Fruit fly (Drosophila melanogaster) whole organism, pupa: Measurements from ENCODE around the gene colt.

ENCODE experiments used
- CG10348 ChIP-seq: fragments of 200-800 bp; sonication (Bioruptor generic); IDR thresholded peaks from 2 replicates; pipeline ENCODE4 v1.3.6; 2022; ENCODE audit warnings: missing biosample characterization, missing genetic modification characterization
- CG12605 ChIP-seq: fragments of 200-800 bp; sonication (Bioruptor generic); IDR thresholded peaks from 2 replicates; pipeline ENCODE4 v1.3.6; 2022; ENCODE audit warnings: missing biosample characterization, missing genetic modification characterization
- CG13204 ChIP-seq: fragments of 200-800 bp; sonication (Bioruptor generic); optimal IDR thresholded peaks from 2 replicates; lab custom pipeline; 2018; ENCODE audit warnings: missing biosample characterization, mild to moderate bottlenecking, missing genetic modification characterization, moderate library complexity
- CG14655 ChIP-seq: fragments of 200-800 bp; sonication (Bioruptor generic); optimal IDR thresholded peaks from 3 replicates; lab custom pipeline; 2017; ENCODE audit warnings: mild to moderate bottlenecking, missing biosample characterization, missing genetic modification reagents, missing genetic modification characterization
- CG15710 ChIP-seq: fragments of 200-800 bp; sonication (Bioruptor generic); optimal IDR thresholded peaks from 2 replicates; lab custom pipeline; 2018; ENCODE audit warnings: missing biosample characterization, mild to moderate bottlenecking, missing genetic modification characterization, moderate library complexity
- CG17806 ChIP-seq: fragments of 200-800 bp; sonication (Bioruptor generic); optimal IDR thresholded peaks from 2 replicates; lab custom pipeline; 2018; ENCODE audit warnings: missing biosample characterization, mild to moderate bottlenecking, missing genetic modification characterization, moderate library complexity
- CG32121 ChIP-seq: fragments of 200-800 bp; sonication (Bioruptor generic); IDR thresholded peaks from 2 replicates; pipeline ENCODE4 v1.3.6; 2022; ENCODE audit warnings: missing biosample characterization, missing genetic modification characterization
- CG34367 ChIP-seq: fragments of 200-800 bp; sonication (Bioruptor generic); optimal IDR thresholded peaks from 2 replicates; lab custom pipeline; 2018; ENCODE audit warnings: missing biosample characterization, mild to moderate bottlenecking, missing genetic modification characterization
- CG4496 ChIP-seq: fragments of 200-800 bp; sonication (Bioruptor generic); IDR thresholded peaks from 3 replicates; pipeline ENCODE4 v1.3.6; 2022; ENCODE audit warnings: missing biosample characterization, missing genetic modification characterization
- CG8159 ChIP-seq: fragments of 200-800 bp; sonication (Bioruptor generic); optimal IDR thresholded peaks from 3 replicates; lab custom pipeline; 2018; ENCODE audit warnings: missing biosample characterization, mild to moderate bottlenecking, missing genetic modification characterization, moderate library complexity
- CG8301 ChIP-seq: fragments of 200-800 bp; sonication (Bioruptor generic); optimal IDR thresholded peaks from 2 replicates; lab custom pipeline; 2018; ENCODE audit warnings: missing biosample characterization, mild to moderate bottlenecking, missing genetic modification characterization
- CG9948 ChIP-seq: fragments of 200-800 bp; sonication (Bioruptor generic); optimal IDR thresholded peaks from 2 replicates; lab custom pipeline; 2018; ENCODE audit warnings: missing biosample characterization, mild to moderate bottlenecking, missing genetic modification characterization, moderate library complexity
- D1 ChIP-seq: fragments of 200-800 bp; sonication (Bioruptor generic); optimal IDR thresholded peaks from 2 replicates; lab custom pipeline; 2018; ENCODE audit warnings: missing biosample characterization, mild to moderate bottlenecking, missing genetic modification characterization, moderate library complexity
- EcR ChIP-seq: fragments of 200-800 bp; sonication (Bioruptor generic); optimal IDR thresholded peaks from 3 replicates; lab custom pipeline; 2019; ENCODE audit warnings: missing biosample characterization, missing genetic modification characterization, mild to moderate bottlenecking, moderate library complexity, missing genetic modification reagents
- Ets98B ChIP-seq: fragments of 200-800 bp; sonication (Bioruptor generic); IDR thresholded peaks from 2 replicates; pipeline ENCODE4 v1.3.6; 2022; ENCODE audit warnings: missing biosample characterization, missing genetic modification characterization
- Pif1A ChIP-seq: fragments of 200-800 bp; sonication (Bioruptor generic); optimal IDR thresholded peaks from 3 replicates; lab custom pipeline; 2016; ENCODE audit warnings: missing biosample characterization, missing genetic modification characterization
- Pif1B ChIP-seq: fragments of 200-800 bp; sonication (Bioruptor generic); optimal IDR thresholded peaks from 3 replicates; lab custom pipeline; 2016; ENCODE audit warnings: missing biosample characterization, missing genetic modification characterization
- Snoo ChIP-seq: fragments of 200-800 bp; sonication (Bioruptor generic); optimal IDR thresholded peaks from 3 replicates; lab custom pipeline; 2017; ENCODE audit warnings: missing biosample characterization, mild to moderate bottlenecking, missing genetic modification characterization, inconsistent platforms
- fd96Ca ChIP-seq: fragments of 200-800 bp; sonication (Bioruptor generic); IDR thresholded peaks from 3 replicates; pipeline ENCODE4 v1.3.6; 2022; ENCODE audit warnings: missing biosample characterization, missing genetic modification characterization
- gl ChIP-seq: fragments of 200-800 bp; sonication (Bioruptor generic); optimal IDR thresholded peaks from 2 replicates; lab custom pipeline; 2018; ENCODE audit warnings: missing biosample characterization, mild to moderate bottlenecking, missing genetic modification characterization
- rn ChIP-seq: fragments of 200-800 bp; sonication (Bioruptor generic); IDR thresholded peaks from 2 replicates; pipeline ENCODE4 v1.3.6; 2022; ENCODE audit warnings: missing biosample characterization, missing genetic modification characterization

colt gene

dm6 chr2L:2739820-2740230 lies 30.0 kb downstream of the colt start, which contains the start of gene Hrs:
Hrs (plus strand) TSS chr2L:2739986.
- peak; percentile 48 for TF ChIP-seq EcR
- no peak for TF ChIP-seq CG12605 (GFP tag; lab: Robert Waterston, UW)

- peak; percentile 95 for TF ChIP-seq EcR
- TF ChIP-seq CG13204 (GFP tag; lab: Kevin White, UChicago) = no peak
- TF ChIP-seq, all 21 proteins: peak for 1
Observed at dm6 chr2L:2737561-2737960, 32.3 kb downstream of the colt start.

DNA sequence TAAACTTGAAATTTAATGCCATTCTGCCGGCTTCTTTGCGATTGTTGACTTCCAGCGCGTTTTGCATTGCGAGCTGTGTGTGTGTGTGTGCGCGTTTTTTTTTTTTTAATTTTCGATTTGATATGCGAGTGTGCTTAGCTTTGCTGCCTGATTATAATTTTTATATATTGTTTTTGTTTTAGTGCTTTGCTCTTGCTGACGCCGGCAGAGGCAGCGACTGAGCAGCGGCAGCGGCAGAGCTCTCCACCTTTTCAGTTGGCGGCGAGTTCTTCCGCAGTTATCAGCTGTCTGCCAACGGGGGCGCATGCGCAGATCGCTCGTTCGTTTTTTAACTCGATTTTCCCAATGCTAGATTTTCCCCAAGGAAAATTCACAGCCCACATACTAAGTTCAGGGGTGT lies 34.3 kb downstream of the colt start:
- TF ChIP-seq CG32121 (GFP tag; lab: Robert Waterston, UW) (no peak), EcR (peak; percentile 35)
- TF ChIP-seq, all 21 proteins: peak for 1

dm6 chr2L:2734946-2735345 lies 34.9 kb downstream of the colt start:
- TF ChIP-seq D1 (no peak), CG4496 (GFP tag; lab: Robert Waterston, UW) (0 out of 3 replicates have a peak, but pooled peaks have one; percentile 14), CG9948 (tag; lab: Kevin White, UChicago) (peak; percentile 23), CG15710 (tag; lab: Kevin White, UChicago) (peak; percentile 19), CG12605 (GFP tag; lab: Robert Waterston, UW) (no peak), Snoo (tag; lab: Kevin White, UChicago) (no peak), CG14655 (peak; percentile 24), CG8159 (tag; lab: Kevin White, UChicago) (peak; percentile 32)

- TF ChIP-seq Pif1B (GFP tag; lab: Kevin White, UChicago) = peak; percentile 80
- peak; percentile 83 for TF ChIP-seq CG4496 (GFP tag; lab: Robert Waterston, UW)
- TF ChIP-seq gl (tag; lab: Kevin White, UChicago) = peak; percentile 70
- no peak for TF ChIP-seq D1
- peak; percentile 93 for TF ChIP-seq CG8159 (tag; lab: Kevin White, UChicago)
- TF ChIP-seq fd96Ca (GFP tag; lab: Robert Waterston, UW) = peak; percentile 76
- TF ChIP-seq CG17806 (tag; lab: Kevin White, UChicago) = peak; percentile 86
- peak; percentile 85 for TF ChIP-seq CG9948 (tag; lab: Kevin White, UChicago)
- TF ChIP-seq CG13204 (GFP tag; lab: Kevin White, UChicago) = peak; percentile 68
- peak; percentile 45 for TF ChIP-seq Snoo (tag; lab: Kevin White, UChicago)
- peak; percentile 87 for TF ChIP-seq CG8301 (tag; lab: Kevin White, UChicago)
- no peak for TF ChIP-seq CG10348 (GFP tag; lab: Robert Waterston, UW)
- TF ChIP-seq Pif1A (GFP tag; lab: Kevin White, UChicago) = peak; percentile 79
- peak; percentile 48; the same call in 1 of the 2 replicates for TF ChIP-seq rn (GFP tag; lab: Robert Waterston, UW)
- peak; percentile 32 for TF ChIP-seq Ets98B (GFP tag; lab: Robert Waterston, UW)
- peak; percentile 77; the same call in 1 of the 2 replicates for TF ChIP-seq CG32121 (GFP tag; lab: Robert Waterston, UW)
- no peak for TF ChIP-seq CG12605 (GFP tag; lab: Robert Waterston, UW)
- peak; percentile 90 for TF ChIP-seq CG15710 (tag; lab: Kevin White, UChicago)
- peak; percentile 92 for TF ChIP-seq CG14655
- TF ChIP-seq EcR = no peak
- TF ChIP-seq CG34367 (tag; lab: Kevin White, UChicago) = peak; percentile 79
Observed at dm6 chr2L:2734215-2734614, 35.7 kb downstream of the colt start.

dm6 chr2L:2732139-2732830 lies 37.6 kb downstream of the colt start:
- TF ChIP-seq CG15710 (tag; lab: Kevin White, UChicago) (no peak), CG14655 (no peak), CG13204 (GFP tag; lab: Kevin White, UChicago) (no peak), Pif1A (GFP tag; lab: Kevin White, UChicago) (no peak), gl (tag; lab: Kevin White, UChicago) (no peak), CG4496 (GFP tag; lab: Robert Waterston, UW) (no peak), D1 (no peak), CG9948 (tag; lab: Kevin White, UChicago) (no peak)
- TF ChIP-seq, all 21 proteins: peak for 0

DNA sequence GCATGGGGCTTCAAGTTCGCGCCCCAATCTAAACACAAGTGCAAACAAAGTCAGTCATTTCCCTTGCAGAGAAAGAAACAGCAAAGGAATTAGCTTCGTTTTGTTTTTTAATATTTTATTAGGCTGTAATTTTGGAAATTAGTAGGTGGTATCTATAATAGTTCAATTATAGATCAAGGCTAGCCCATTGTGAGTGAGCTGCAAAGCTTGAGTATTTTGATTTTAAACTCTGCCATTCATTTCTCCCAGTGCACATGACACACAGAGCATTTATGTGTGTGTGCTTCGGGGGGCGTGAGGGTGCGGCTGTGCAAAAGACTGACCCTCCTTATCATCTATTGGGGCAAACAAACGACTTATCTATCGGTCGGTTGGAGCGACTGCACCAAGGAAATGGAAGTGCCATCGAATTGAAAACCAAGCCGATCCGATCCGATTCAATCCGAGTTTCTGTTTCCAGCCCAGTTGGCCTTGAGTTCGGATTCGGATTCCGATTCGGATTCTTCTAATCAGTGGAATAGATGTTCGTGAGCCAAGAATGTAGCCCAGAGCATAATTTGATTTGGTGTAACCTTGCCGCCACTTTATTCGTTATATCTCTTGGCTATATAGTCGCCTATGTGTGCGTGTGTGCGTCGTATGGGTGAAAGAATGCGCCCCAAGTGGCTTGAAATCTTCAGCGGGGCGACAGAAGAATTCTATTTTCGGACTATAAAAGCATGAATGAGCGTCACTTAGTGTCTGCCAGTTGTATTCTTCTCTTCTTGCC lies 38.3 kb downstream of the colt start:
- TF ChIP-seq rn (GFP tag; lab: Robert Waterston, UW) (no peak), CG15710 (tag; lab: Kevin White, UChicago) (no peak), CG17806 (tag; lab: Kevin White, UChicago) (peak; percentile 13), CG10348 (GFP tag; lab: Robert Waterston, UW) (no peak), CG13204 (GFP tag; lab: Kevin White, UChicago) (no peak), CG12605 (GFP tag; lab: Robert Waterston, UW) (0 out of 2 replicates have a peak, but pooled peaks have one; percentile 9), D1 (no peak), CG9948 (tag; lab: Kevin White, UChicago) (no peak), gl (tag; lab: Kevin White, UChicago) (no peak), Snoo (tag; lab: Kevin White, UChicago) (no peak), EcR (no peak), CG4496 (GFP tag; lab: Robert Waterston, UW) (peak; percentile 68; the same call in 2 of the 3 replicates), CG32121 (GFP tag; lab: Robert Waterston, UW) (peak; percentile 50; the same call in 1 of the 2 replicates), Ets98B (GFP tag; lab: Robert Waterston, UW) (peak; percentile 77), fd96Ca (GFP tag; lab: Robert Waterston, UW) (peak; percentile 73; the same call in 2 of the 3 replicates), Pif1B (GFP tag; lab: Kevin White, UChicago) (no peak), CG8301 (tag; lab: Kevin White, UChicago) (peak; percentile 55), CG8159 (tag; lab: Kevin White, UChicago) (no peak), Pif1A (GFP tag; lab: Kevin White, UChicago) (peak; percentile 22), CG34367 (tag; lab: Kevin White, UChicago) (no peak), CG14655 (peak; percentile 58)
